Worm (Caenorhabditis elegans) whole organism, L4/young adult: ENCODE results near the gene clec-228.

Experiments
- dao-5 ChIP-seq: sonication (generic microtip); optimal IDR thresholded peaks from 2 replicates; lab custom pipeline; 2016; ENCODE audit warnings: missing genotype, missing genetic modification characterization, moderate library complexity, missing compliant biosample characterization
- him-1 ChIP-seq: sonication (generic microtip); optimal IDR thresholded peaks from 2 replicates; lab custom pipeline; 2016; ENCODE audit warnings: missing genotype, missing genetic modification reagents, missing genetic modification characterization, missing compliant biosample characterization

DNA sequence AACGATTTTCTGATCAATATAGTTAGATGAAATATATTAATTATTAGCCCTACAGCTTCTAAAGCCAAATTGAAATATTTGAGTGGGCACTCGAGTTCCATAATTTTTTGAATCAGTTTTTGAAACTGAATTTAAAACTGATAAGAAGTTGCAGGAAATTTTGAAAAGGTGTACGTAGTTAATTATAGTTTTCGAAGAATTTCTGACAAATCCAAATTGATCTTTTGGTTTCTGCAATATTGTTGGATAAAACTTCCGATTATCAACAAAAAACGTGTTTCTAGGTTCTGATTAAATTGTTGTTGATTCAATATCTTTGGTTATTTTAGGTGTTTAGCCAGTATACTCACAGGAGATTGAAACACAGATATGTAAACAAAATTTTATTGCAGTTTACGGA, 32.5 kb downstream of the clec-228 start, which contains the start of gene T26H8.4:
- TF ChIP-seq him-1 (tag; lab: Kevin White, UChicago) = no peak
- no peak for TF ChIP-seq dao-5 (tag; lab: Kevin White, UChicago)
